Worm (Caenorhabditis elegans) whole organism, L3 larva: ENCODE data around the gene zip-12.

Experiments used
- ZK546.5 ChIP-seq: sonication (generic microtip); optimal IDR thresholded peaks from 2 replicates; lab custom pipeline; 2017; ENCODE audit warnings: missing biosample characterization, missing genetic modification characterization
- aly-2 ChIP-seq: fragments of 150-350 bp; optimal IDR thresholded peaks from 2 replicates; lab custom pipeline; 2014; ENCODE audit warnings: missing biosample characterization, missing genetic modification characterization
- ama-1 ChIP-seq: fragments of 150-350 bp; optimal IDR thresholded peaks from 2 replicates; lab custom pipeline; 2018
- ceh-16 ChIP-seq: sonication (generic microtip); optimal IDR thresholded peaks from 2 replicates; lab custom pipeline; 2017; ENCODE audit warnings: missing biosample characterization, missing genetic modification characterization
- ceh-82 ChIP-seq: fragments of 150-350 bp; optimal IDR thresholded peaks from 2 replicates; lab custom pipeline; 2014; ENCODE audit warnings: missing biosample characterization, missing genetic modification characterization
- ceh-9 ChIP-seq: sonication (generic microtip); optimal IDR thresholded peaks from 2 replicates; lab custom pipeline; 2018; ENCODE audit warnings: missing biosample characterization, missing genetic modification characterization
- daf-12 ChIP-seq: fragments of 150-350 bp; optimal IDR thresholded peaks from 2 replicates; lab custom pipeline; 2014; ENCODE audit warnings: missing biosample characterization, missing genetic modification reagents, missing genetic modification characterization
- egl-27 ChIP-seq: sonication (generic microtip); optimal IDR thresholded peaks from 4 replicates; lab custom pipeline; 2017; ENCODE audit warnings: missing biosample characterization, missing genetic modification reagents, missing genetic modification characterization
- egl-5 ChIP-seq: fragments of 150-350 bp; optimal IDR thresholded peaks from 2 replicates; lab custom pipeline; 2017; ENCODE audit warnings: missing biosample characterization, missing genetic modification reagents, missing genetic modification characterization, inconsistent platforms
- elt-2 ChIP-seq: sonication (generic microtip); optimal IDR thresholded peaks from 2 replicates; lab custom pipeline; 2016; ENCODE audit warnings: missing genetic modification reagents, mild to moderate bottlenecking, missing genetic modification characterization, missing compliant biosample characterization
- elt-3 ChIP-seq, 3 experiments: fragments of 150-350 bp in 1 of 3; sonication (generic microtip) in 2 of 3; optimal IDR thresholded peaks; 2 replicates in 2 of 3; 4 replicates in 1 of 3; lab custom pipeline; 2014 to 2017; ENCODE audit warnings: missing biosample characterization in 3 of 3, missing genetic modification characterization in 3 of 3
- eor-1 ChIP-seq, 2 experiments: fragments of 150-350 bp; optimal IDR thresholded peaks; 2 replicates each; lab custom pipeline; 2014 to 2018; ENCODE audit warnings: missing biosample characterization in 2 of 2, missing genetic modification characterization in 2 of 2
- fkh-10 ChIP-seq: sonication (generic microtip); optimal IDR thresholded peaks from 2 replicates; lab custom pipeline; 2017; ENCODE audit warnings: missing biosample characterization, missing genetic modification reagents, missing genetic modification characterization
- hmg-11 ChIP-seq: sonication (generic microtip); optimal IDR thresholded peaks from 2 replicates; lab custom pipeline; 2016; ENCODE audit warnings: missing genetic modification characterization, missing compliant biosample characterization
- jun-1 ChIP-seq: fragments of 150-350 bp; optimal IDR thresholded peaks from 2 replicates; lab custom pipeline; 2014; ENCODE audit warnings: missing biosample characterization, missing genetic modification reagents, missing genetic modification characterization
- lin-39 ChIP-seq: fragments of 150-350 bp; optimal IDR thresholded peaks from 2 replicates; lab custom pipeline; 2018; ENCODE audit warnings: missing biosample characterization, missing genetic modification reagents, missing genetic modification characterization
- lsy-12 ChIP-seq: sonication (generic microtip); optimal IDR thresholded peaks from 2 replicates; lab custom pipeline; 2016; ENCODE audit warnings: mild to moderate bottlenecking, missing genetic modification characterization, missing compliant biosample characterization
- mdl-1 ChIP-seq: fragments of 150-350 bp; optimal IDR thresholded peaks from 2 replicates; lab custom pipeline; 2014; ENCODE audit warnings: missing biosample characterization, missing genetic modification characterization
- mml-1 ChIP-seq: fragments of 150-350 bp; sonication (generic microtip); optimal IDR thresholded peaks from 3 replicates; lab custom pipeline; 2014; ENCODE audit warnings: missing biosample characterization, missing genetic modification characterization
- nhr-11 ChIP-seq: fragments of 150-350 bp; optimal IDR thresholded peaks from 2 replicates; lab custom pipeline; 2014; ENCODE audit warnings: missing biosample characterization, missing genetic modification characterization
- nhr-12 ChIP-seq: fragments of 150-350 bp; optimal IDR thresholded peaks from 2 replicates; lab custom pipeline; 2014; ENCODE audit warnings: missing biosample characterization, missing genetic modification characterization
- nhr-23 ChIP-seq: fragments of 150-350 bp; optimal IDR thresholded peaks from 2 replicates; lab custom pipeline; 2014; ENCODE audit warnings: missing biosample characterization, missing genetic modification reagents, missing genetic modification characterization
- nhr-237 ChIP-seq: fragments of 150-350 bp; optimal IDR thresholded peaks from 2 replicates; lab custom pipeline; 2014; ENCODE audit warnings: missing biosample characterization, missing genetic modification characterization
- nhr-25 ChIP-seq: sonication (generic microtip); optimal IDR thresholded peaks from 2 replicates; lab custom pipeline; 2017; ENCODE audit warnings: missing biosample characterization, missing genetic modification characterization
- nhr-43 ChIP-seq: sonication (generic microtip); optimal IDR thresholded peaks from 2 replicates; lab custom pipeline; 2016; ENCODE audit warnings: mild to moderate bottlenecking, missing genetic modification characterization, missing compliant biosample characterization; ENCODE audit not compliant: poor library complexity, severe bottlenecking
- nhr-67 ChIP-seq: fragments of 150-350 bp; optimal IDR thresholded peaks from 2 replicates; lab custom pipeline; 2014; ENCODE audit warnings: missing biosample characterization, missing genetic modification characterization
- nhr-76 ChIP-seq: fragments of 150-350 bp; sonication (generic microtip); optimal IDR thresholded peaks from 5 replicates; lab custom pipeline; 2014; ENCODE audit warnings: missing biosample characterization, missing genetic modification characterization
- pha-4 ChIP-seq: fragments of 150-350 bp; optimal IDR thresholded peaks from 2 replicates; lab custom pipeline; 2014; ENCODE audit warnings: missing biosample characterization, missing genetic modification reagents, missing genetic modification characterization
- pqm-1 ChIP-seq: fragments of 150-350 bp; optimal IDR thresholded peaks from 2 replicates; lab custom pipeline; 2017; ENCODE audit warnings: missing biosample characterization, missing genetic modification characterization, inconsistent platforms
- snpc-4 ChIP-seq: fragments of 150-350 bp; optimal IDR thresholded peaks from 2 replicates; lab custom pipeline; 2014; ENCODE audit warnings: missing biosample characterization, missing genetic modification characterization
- tbx-2 ChIP-seq: sonication (generic microtip); optimal IDR thresholded peaks from 2 replicates; lab custom pipeline; 2016; ENCODE audit warnings: mild to moderate bottlenecking, missing genetic modification characterization, missing compliant biosample characterization
- unc-39 ChIP-seq: sonication (generic microtip); optimal IDR thresholded peaks from 4 replicates; lab custom pipeline; 2017; ENCODE audit warnings: missing biosample characterization, missing genetic modification characterization
- zag-1 ChIP-seq: fragments of 150-350 bp; optimal IDR thresholded peaks from 2 replicates; lab custom pipeline; 2014; ENCODE audit warnings: missing biosample characterization, missing genetic modification characterization
- ztf-11 ChIP-seq: fragments of 150-350 bp; optimal IDR thresholded peaks from 2 replicates; lab custom pipeline; 2014; ENCODE audit warnings: missing biosample characterization, missing genetic modification characterization

The zip-12 gene

ce11 chrIII:12351301-12351700 is 23.6 kb downstream of the zip-12 start, which contains the start of the genes pph-4.1 and Y75B8A.31 (continued):
- TF ChIP-seq pha-4 (tag; lab: Kevin White, UChicago) (peak; percentile 94), zag-1 (no peak), daf-12 (no peak), elt-2 (tag; lab: Kevin White, UChicago) (peak; percentile 54), nhr-11 (tag; lab: Kevin White, UChicago) (no peak), pqm-1 (tag; lab: Kevin White, UChicago) (peak; percentile 45), fkh-10 (GFP tag; lab: Kevin White, UChicago) (no peak), tbx-2 (tag; lab: Kevin White, UChicago) (peak; percentile 4), nhr-67 (tag; lab: Kevin White, UChicago) (no peak)

ce11 chrIII:12356588-12356987 is 28.9 kb downstream of the zip-12 start:
- no peak for TF ChIP-seq mml-1 (tag; lab: Kevin White, UChicago)
- TF ChIP-seq pha-4 (tag; lab: Kevin White, UChicago): no peak
- no peak for TF ChIP-seq mdl-1 (tag; lab: Kevin White, UChicago)
- no peak for TF ChIP-seq nhr-25 (tag; lab: Kevin White, UChicago)
- TF ChIP-seq jun-1 (tag; lab: Kevin White, UChicago): no peak

ce11 chrIII:12358461-12358860 is 30.7 kb downstream of the zip-12 start, which contains the start of gene Y75B8A.32:
TSS of gene Y75B8A.32 (minus strand) at chrIII:12358561.
- TF ChIP-seq nhr-25 (tag; lab: Kevin White, UChicago) (no peak), nhr-12 (tag; lab: Kevin White, UChicago) (no peak), lin-39 (tag; lab: Kevin White, UChicago) (no peak), mdl-1 (tag; lab: Kevin White, UChicago) (no peak), elt-3 (tag; optimal IDR thresholded peaks at IDR 0.05; lab: Kevin White, UChicago) (no peak), egl-27 (tag; lab: Kevin White, UChicago) (no peak), fkh-10 (GFP tag; lab: Kevin White, UChicago) (no peak), eor-1 (tag; optimal IDR thresholded peaks at IDR 0.05; lab: Kevin White, UChicago) (no peak), nhr-67 (tag; lab: Kevin White, UChicago) (no peak), tbx-2 (tag; lab: Kevin White, UChicago) (no peak), jun-1 (tag; lab: Kevin White, UChicago) (no peak), ceh-9 (tag; lab: Kevin White, UChicago) (no peak), daf-12 (no peak)
- TF ChIP-seq, all 47 proteins: peak for 0

ce11 chrIII:12359265-12359664 is 31.6 kb downstream of the zip-12 start, which contains the start of gene Y75B8A.34:
TSS of gene Y75B8A.34 (plus strand) at chrIII:12359565.
- TF ChIP-seq nhr-76 (tag; lab: Kevin White, UChicago): no peak
- TF ChIP-seq hmg-11 (tag; lab: Kevin White, UChicago): no peak
- TF ChIP-seq unc-39 (tag; lab: Kevin White, UChicago): no peak
- TF ChIP-seq nhr-67 (tag; lab: Kevin White, UChicago): no peak
- no peak for TF ChIP-seq nhr-237 (tag; lab: Kevin White, UChicago)
- no peak for TF ChIP-seq zag-1
- no peak for TF ChIP-seq ceh-82 (tag; lab: Kevin White, UChicago)
- no peak for TF ChIP-seq ceh-16 (tag; lab: Kevin White, UChicago)
- no peak for TF ChIP-seq ZK546.5 (tag; lab: Kevin White, UChicago)
- no peak for TF ChIP-seq ztf-11 (tag; lab: Kevin White, UChicago)
- TF ChIP-seq egl-5 (tag; lab: Kevin White, UChicago): no peak
- TF ChIP-seq nhr-43 (tag; lab: Kevin White, UChicago): no peak

- TF ChIP-seq elt-2 (tag; lab: Kevin White, UChicago): peak; percentile 29
- no peak for TF ChIP-seq lsy-12 (tag; lab: Kevin White, UChicago)
- no peak for TF ChIP-seq snpc-4 (tag; lab: Kevin White, UChicago)
- no peak for TF ChIP-seq aly-2 (tag; lab: Kevin White, UChicago)
- TF ChIP-seq zag-1: no peak
- peak; percentile 21 for TF ChIP-seq nhr-23 (tag; lab: Kevin White, UChicago)
- no peak for TF ChIP-seq ceh-9 (tag; lab: Kevin White, UChicago)
- no peak for TF ChIP-seq ZK546.5 (tag; lab: Kevin White, UChicago)
- TF ChIP-seq pha-4 (tag; lab: Kevin White, UChicago): no peak
- TF ChIP-seq ama-1 (lab: Kevin White, UChicago): peak; percentile 63
Observed at ce11 chrIII:12366989-12367557, 39.4 kb downstream of the zip-12 start, which contains the start of gene Y75B8A.33. TSS of gene Y75B8A.33 (minus strand) at chrIII:12367373.
